Worm (Caenorhabditis elegans) whole organism, late embryonic: ENCODE data around the gene ugt-13.
A peak's percentile ranks its signal among the peaks of the same experiment; 100 is the strongest.
"Not testable (repeated sequence)": the region's sequence is repeated elsewhere in the genome, so short reads cannot be mapped to it uniquely, and the experiment has no call there.

Experiments used
- C08G9.2 ChIP-seq: sonication (generic microtip); optimal IDR thresholded peaks from 2 replicates; lab custom pipeline; 2016; ENCODE audit warnings: mild to moderate bottlenecking, missing genetic modification characterization, moderate library complexity, missing compliant biosample characterization
- C38D4.7 ChIP-seq: fragments of 200-800 bp; sonication (Bioruptor generic); optimal IDR thresholded peaks from 2 replicates; lab custom pipeline; 2018; ENCODE audit warnings: mild to moderate bottlenecking, missing genetic modification characterization, moderate library complexity, missing compliant biosample characterization
- F13H6.1 ChIP-seq: sonication (generic microtip); optimal IDR thresholded peaks from 2 replicates; lab custom pipeline; 2016; ENCODE audit warnings: missing genetic modification characterization, missing compliant biosample characterization
- K02D7.2 ChIP-seq: sonication (generic microtip); optimal IDR thresholded peaks from 2 replicates; lab custom pipeline; 2017; ENCODE audit warnings: mild to moderate bottlenecking, missing genetic modification characterization, missing compliant biosample characterization
- T23F11.4 ChIP-seq: fragments of 200-800 bp; sonication (Bioruptor generic); optimal IDR thresholded peaks from 2 replicates; lab custom pipeline; 2018; ENCODE audit warnings: mild to moderate bottlenecking, missing genetic modification characterization, missing compliant biosample characterization
- Y22D7AL.16 ChIP-seq: sonication (generic microtip); optimal IDR thresholded peaks from 2 replicates; lab custom pipeline; 2016; ENCODE audit warnings: missing genetic modification characterization, missing compliant biosample characterization
- ama-1 ChIP-seq: fragments of 150-350 bp; optimal IDR thresholded peaks from 2 replicates; lab custom pipeline; 2014
- ceh-14 ChIP-seq: sonication (generic microtip); optimal IDR thresholded peaks from 2 replicates; lab custom pipeline; 2016; ENCODE audit warnings: missing genotype, missing genetic modification characterization, missing compliant biosample characterization
- ceh-19 ChIP-seq: fragments of 200-800 bp; sonication (Bioruptor generic); optimal IDR thresholded peaks from 2 replicates; lab custom pipeline; 2018; ENCODE audit warnings: mild to moderate bottlenecking, missing genetic modification characterization, missing compliant biosample characterization
- ceh-2 ChIP-seq: sonication (generic microtip); optimal IDR thresholded peaks from 2 replicates; lab custom pipeline; 2016; ENCODE audit warnings: missing genotype, missing genetic modification characterization, missing compliant biosample characterization
- ceh-22 ChIP-seq: sonication (generic microtip); optimal IDR thresholded peaks from 2 replicates; lab custom pipeline; 2017; ENCODE audit warnings: missing biosample characterization, missing genetic modification characterization
- ceh-24 ChIP-seq: sonication (generic microtip); optimal IDR thresholded peaks from 2 replicates; lab custom pipeline; 2016; ENCODE audit warnings: mild to moderate bottlenecking, missing genetic modification characterization, missing compliant biosample characterization
- ceh-34 ChIP-seq: sonication (generic microtip); optimal IDR thresholded peaks from 2 replicates; lab custom pipeline; 2016; ENCODE audit warnings: mild to moderate bottlenecking, missing genetic modification characterization, missing compliant biosample characterization
- ceh-6 ChIP-seq: fragments of 200-800 bp; sonication (Bioruptor generic); optimal IDR thresholded peaks from 2 replicates; lab custom pipeline; 2018; ENCODE audit warnings: mild to moderate bottlenecking, missing genetic modification characterization, missing compliant biosample characterization
- ceh-9 ChIP-seq: sonication (generic microtip); optimal IDR thresholded peaks from 2 replicates; lab custom pipeline; 2016; ENCODE audit warnings: mild to moderate bottlenecking, missing genetic modification characterization, inconsistent platforms, missing compliant biosample characterization
- dve-1 ChIP-seq: sonication (generic microtip); optimal IDR thresholded peaks from 2 replicates; lab custom pipeline; 2017; ENCODE audit warnings: antibody characterized with exemption, mild to moderate bottlenecking, missing genetic modification characterization, missing compliant biosample characterization
- elt-2 ChIP-seq: sonication (generic microtip); optimal IDR thresholded peaks from 2 replicates; lab custom pipeline; 2016; ENCODE audit warnings: missing genetic modification reagents, missing genetic modification characterization, missing compliant biosample characterization
- elt-4 ChIP-seq: sonication (generic microtip); optimal IDR thresholded peaks from 2 replicates; lab custom pipeline; 2016; ENCODE audit warnings: missing genetic modification characterization, missing compliant biosample characterization
- fkh-10 ChIP-seq: fragments of 150-350 bp; optimal IDR thresholded peaks from 2 replicates; lab custom pipeline; 2014; ENCODE audit warnings: missing biosample characterization, missing genetic modification reagents, missing genetic modification characterization
- fkh-6 ChIP-seq: sonication (generic microtip); optimal IDR thresholded peaks from 2 replicates; lab custom pipeline; 2016; ENCODE audit warnings: missing genetic modification characterization, missing compliant biosample characterization
- hlh-13 ChIP-seq: fragments of 200-800 bp; sonication (Bioruptor generic); optimal IDR thresholded peaks from 2 replicates; lab custom pipeline; 2018; ENCODE audit warnings: mild to moderate bottlenecking, missing genetic modification characterization, missing compliant biosample characterization
- hlh-15 ChIP-seq: sonication (generic microtip); optimal IDR thresholded peaks from 2 replicates; lab custom pipeline; 2016; ENCODE audit warnings: missing genetic modification characterization, missing compliant biosample characterization
- mec-3 ChIP-seq: sonication (generic microtip); optimal IDR thresholded peaks from 2 replicates; lab custom pipeline; 2016; ENCODE audit warnings: borderline replicate concordance, missing genetic modification characterization, missing compliant biosample characterization
- nfya-1 ChIP-seq: sonication (generic microtip); optimal IDR thresholded peaks from 2 replicates; lab custom pipeline; 2017; ENCODE audit warnings: missing genetic modification characterization, mild to moderate bottlenecking, missing compliant biosample characterization, antibody characterized with exemption, moderate library complexity
- nhr-232 ChIP-seq: sonication (generic microtip); optimal IDR thresholded peaks from 2 replicates; lab custom pipeline; 2016; ENCODE audit warnings: missing genetic modification characterization, missing compliant biosample characterization
- npax-4 ChIP-seq: sonication (generic microtip); optimal IDR thresholded peaks from 2 replicates; lab custom pipeline; 2016; ENCODE audit warnings: missing genetic modification characterization, missing compliant biosample characterization
- odd-2 ChIP-seq: sonication (generic microtip); optimal IDR thresholded peaks from 2 replicates; lab custom pipeline; 2017; ENCODE audit warnings: antibody characterized with exemption, mild to moderate bottlenecking, missing genetic modification characterization, missing compliant biosample characterization
- pat-9 ChIP-seq: fragments of 200-800 bp; sonication (Bioruptor generic); optimal IDR thresholded peaks from 2 replicates; lab custom pipeline; 2018; ENCODE audit warnings: mild to moderate bottlenecking, missing genetic modification characterization, moderate library complexity, missing compliant biosample characterization
- pqm-1 ChIP-seq: sonication (generic microtip); optimal IDR thresholded peaks from 2 replicates; lab custom pipeline; 2016; ENCODE audit warnings: missing genetic modification characterization, missing compliant biosample characterization
- sox-2 ChIP-seq: fragments of 200-800 bp; sonication (Bioruptor generic); IDR thresholded peaks from 2 replicates; pipeline ENCODE4 v1.3.6; 2022; ENCODE audit warnings: missing genetic modification reagents, missing genetic modification characterization, missing compliant biosample characterization
- tbx-7 ChIP-seq: sonication (generic microtip); optimal IDR thresholded peaks from 2 replicates; lab custom pipeline; 2016; ENCODE audit warnings: missing genotype, missing genetic modification characterization, missing compliant biosample characterization
- unc-3 ChIP-seq, 2 experiments: fragments of 200-800 bp in 1 of 2; sonication (Bioruptor generic) in 1 of 2; sonication (generic microtip) in 1 of 2; conservative IDR thresholded peaks in 1 of 2; optimal IDR thresholded peaks in 1 of 2; 2 replicates each; pipeline versions ENCODE4 v1.3.6 to Lab custom; 2016 to 2022; ENCODE audit warnings: missing compliant biosample characterization in 2 of 2, missing genetic modification characterization in 2 of 2, missing genetic modification reagents in 1 of 2
- unc-42 ChIP-seq: sonication (generic microtip); optimal IDR thresholded peaks from 2 replicates; lab custom pipeline; 2016; ENCODE audit warnings: missing genotype, missing genetic modification characterization, missing compliant biosample characterization
- ztf-16 ChIP-seq: sonication (generic microtip); optimal IDR thresholded peaks from 2 replicates; lab custom pipeline; 2017; ENCODE audit warnings: missing genetic modification characterization, missing compliant biosample characterization

The ugt-13 gene

DNA sequence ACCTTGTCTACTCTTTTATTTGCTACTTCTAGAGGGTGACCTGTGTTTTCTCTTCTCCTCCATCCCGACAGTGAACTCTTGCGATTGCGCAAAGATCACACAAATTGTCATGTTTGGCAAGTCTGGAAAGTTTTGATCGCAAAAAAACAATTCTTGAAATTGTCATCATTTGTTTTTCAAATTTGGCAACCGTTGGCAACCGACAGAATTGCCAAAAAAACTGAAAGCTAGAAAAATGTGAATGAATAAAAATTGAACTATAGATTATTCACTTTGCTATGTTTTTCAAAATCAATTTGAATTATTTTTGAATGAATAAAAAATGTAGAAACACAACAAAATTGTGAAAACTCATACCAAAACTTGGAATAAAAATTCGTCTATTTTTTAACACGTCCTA, 13.7 kb upstream of the ugt-13 start, which contains the start of gene ugt-11:
Gene ugt-11, minus strand, starts transcription at position 101 of the 400 bp plus-strand sequence.
- no peak for TF ChIP-seq ceh-6 (GFP tag; lab: Kevin White, UChicago)
- no peak for TF ChIP-seq ceh-19
- no peak for TF ChIP-seq nhr-232 (tag; lab: Kevin White, UChicago)
- TF ChIP-seq fkh-6 (tag; lab: Kevin White, UChicago) = no peak
- TF ChIP-seq pat-9 (tag; lab: Kevin White, UChicago) = no peak
- TF ChIP-seq ama-1 = no peak
- no peak for TF ChIP-seq mec-3
- TF ChIP-seq ceh-9 (tag; lab: Kevin White, UChicago) = no peak
- no peak for TF ChIP-seq pqm-1
- no peak for TF ChIP-seq unc-3 (GFP tag; conservative IDR thresholded peaks at IDR 0.05; lab: Robert Waterston, UW)
- TF ChIP-seq unc-3 (tag; optimal IDR thresholded peaks at IDR 0.05; lab: Kevin White, UChicago) = no peak
- TF ChIP-seq C38D4.7 (GFP tag; lab: Kevin White, UChicago) = no peak
- no peak for TF ChIP-seq hlh-13 (GFP tag; lab: Kevin White, UChicago)

DNA sequence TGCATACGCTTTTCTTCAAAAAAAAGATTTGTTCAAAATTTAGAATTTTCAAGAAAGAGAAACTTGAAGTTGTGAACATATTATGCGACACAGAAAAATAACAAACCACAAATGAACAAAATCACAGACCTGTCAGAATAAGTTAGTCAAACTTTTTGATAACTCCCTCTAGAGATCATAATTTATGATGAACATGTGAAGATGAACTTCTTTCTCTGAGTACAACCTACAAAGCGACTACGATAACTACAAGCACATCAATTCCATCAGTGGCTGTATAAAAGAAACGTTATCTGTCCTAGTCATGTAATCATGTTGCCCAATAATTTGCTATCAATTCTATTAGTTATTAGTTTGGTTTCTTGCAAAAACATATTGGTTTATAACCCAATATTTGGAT, 12.9 kb upstream of the ugt-13 start, which contains the start of gene ugt-9:
Gene ugt-9, plus strand, starts transcription at position 305 of the 400 bp plus-strand sequence.
- no peak for TF ChIP-seq tbx-7
- TF ChIP-seq elt-2 (tag; lab: Kevin White, UChicago) = peak; percentile 62

DNA sequence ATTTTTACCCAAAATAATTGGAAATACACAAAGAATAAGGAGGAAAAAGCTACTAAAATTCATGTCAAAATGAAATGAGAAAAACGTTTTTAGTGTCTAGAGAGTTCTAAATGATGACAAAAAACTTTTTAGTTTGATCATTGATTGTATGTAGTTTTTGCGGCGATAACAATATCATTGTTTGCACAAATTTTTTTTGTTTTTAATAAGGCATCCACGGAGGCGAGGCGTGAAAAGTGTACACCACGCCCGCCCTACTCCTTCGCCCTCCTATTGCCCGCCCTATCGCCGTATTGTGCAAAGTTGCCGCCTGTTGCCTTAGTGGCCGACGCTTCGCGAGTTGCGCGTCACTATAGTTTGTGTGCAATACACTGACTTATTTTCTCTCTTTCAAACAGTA, 8.7 kb upstream of the ugt-13 start, which contains the start of gene ugt-10:
Gene ugt-10, minus strand, starts transcription at position 101 of the 400 bp plus-strand sequence.
- TF ChIP-seq ztf-16 (tag; lab: Kevin White, UChicago); hlh-15; ceh-2 (tag; lab: Kevin White, UChicago): not testable (repeated sequence)

DNA sequence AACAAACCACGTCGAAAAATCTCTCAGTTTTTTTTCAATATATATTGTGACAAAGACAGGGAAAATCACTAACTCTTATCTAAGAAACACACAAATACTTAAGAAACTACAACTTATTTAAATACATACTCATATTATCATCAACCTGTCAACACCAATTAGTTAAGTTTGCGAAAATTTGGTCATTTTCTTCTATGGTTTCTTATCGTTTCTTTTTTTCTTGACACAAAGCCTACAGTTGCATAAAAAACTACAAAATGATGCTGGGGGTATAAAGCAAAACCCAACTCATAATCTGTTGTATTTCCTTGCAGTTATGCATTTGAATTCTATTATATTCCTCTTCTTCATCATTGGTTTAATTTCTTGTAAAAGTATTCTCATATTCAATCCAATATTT, 7.6 kb upstream of the ugt-13 start, which contains the start of gene ugt-67:
Gene ugt-67, plus strand, starts transcription at position 301 of the 400 bp plus-strand sequence.
- TF ChIP-seq C08G9.2 (tag; lab: Kevin White, UChicago) = no peak
- no peak for TF ChIP-seq K02D7.2 (tag; lab: Kevin White, UChicago)
- TF ChIP-seq ceh-14 (tag; lab: Kevin White, UChicago) = no peak
- TF ChIP-seq dve-1 (tag; lab: Kevin White, UChicago) = no peak
- no peak for TF ChIP-seq sox-2 (GFP tag; lab: Robert Waterston, UW)
- no peak for TF ChIP-seq C38D4.7 (GFP tag; lab: Kevin White, UChicago)
- TF ChIP-seq odd-2 (tag; lab: Kevin White, UChicago) = no peak
- TF ChIP-seq ceh-22 (tag; lab: Kevin White, UChicago) = no peak
- TF ChIP-seq ceh-34 = no peak
- TF ChIP-seq unc-42 = no peak

DNA sequence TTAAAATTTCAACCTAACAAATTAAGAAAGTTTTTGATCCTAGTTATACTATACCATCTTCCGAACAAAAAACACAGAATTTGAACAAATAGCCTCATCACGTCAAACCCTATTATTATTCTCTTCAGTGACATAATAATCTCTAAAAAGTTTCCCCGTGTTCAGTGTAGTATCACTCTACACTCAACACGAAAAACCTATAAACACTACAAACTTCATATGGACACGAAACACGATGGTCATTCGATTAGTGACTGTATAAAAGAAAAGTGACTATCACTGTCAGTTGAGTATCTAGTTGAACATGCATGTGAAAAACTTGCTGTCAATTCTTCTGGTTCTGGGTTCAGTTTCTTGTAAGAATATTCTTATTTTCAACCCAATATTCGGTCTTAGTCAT, 5.0 kb upstream of the ugt-13 start, which contains the start of gene ugt-8:
Gene ugt-8, plus strand, starts transcription at position 235 of the 400 bp plus-strand sequence.
- TF ChIP-seq ceh-2 (tag; lab: Kevin White, UChicago) = no peak
- TF ChIP-seq F13H6.1 (tag; lab: Kevin White, UChicago) = no peak
- TF ChIP-seq fkh-10 (GFP tag; lab: Kevin White, UChicago) = no peak
- no peak for TF ChIP-seq dve-1 (tag; lab: Kevin White, UChicago)
- TF ChIP-seq nfya-1 (tag; lab: Kevin White, UChicago) = no peak
- no peak for TF ChIP-seq T23F11.4
- no peak for TF ChIP-seq elt-4 (tag; lab: Kevin White, UChicago)
- no peak for TF ChIP-seq Y22D7AL.16 (tag; lab: Kevin White, UChicago)
- TF ChIP-seq nhr-232 (tag; lab: Kevin White, UChicago) = no peak
- no peak for TF ChIP-seq ceh-19
- no peak for TF ChIP-seq ceh-24 (tag; lab: Kevin White, UChicago)
- no peak for TF ChIP-seq unc-3 (GFP tag; conservative IDR thresholded peaks at IDR 0.05; lab: Robert Waterston, UW)
- no peak for TF ChIP-seq unc-3 (tag; optimal IDR thresholded peaks at IDR 0.05; lab: Kevin White, UChicago)
- TF ChIP-seq npax-4 (tag; lab: Kevin White, UChicago) = no peak
- no peak for TF ChIP-seq sox-2 (GFP tag; lab: Robert Waterston, UW)
